Fruit fly (Drosophila melanogaster) whole organism, embryonic: ENCODE measurements around the gene CG9568.

Experiments used
- Abd-B ChIP-seq: fragments of 200-800 bp; sonication (Bioruptor generic); optimal IDR thresholded peaks from 2 replicates; lab custom pipeline; 2018; ENCODE audit warnings: missing biosample characterization, mild to moderate bottlenecking, missing genetic modification characterization, moderate library complexity
- Awh ChIP-seq: fragments of 200-800 bp; sonication (Bioruptor generic); IDR thresholded peaks from 2 replicates; pipeline ENCODE4, ENCODE4 v1.3.6; 2022; ENCODE audit warnings: missing biosample characterization, missing genetic modification characterization
- CG10959 ChIP-seq: fragments of 200-800 bp; sonication (Bioruptor generic); IDR thresholded peaks from 2 replicates; pipeline ENCODE4 v1.3.6; 2022; ENCODE audit warnings: missing biosample characterization, missing genetic modification characterization
- CG11398 ChIP-seq: fragments of 200-800 bp; sonication (Bioruptor generic); optimal IDR thresholded peaks from 2 replicates; lab custom pipeline; 2016; ENCODE audit warnings: missing biosample characterization, missing genetic modification characterization
- CG14441 ChIP-seq: fragments of 200-800 bp; sonication (Bioruptor generic); IDR thresholded peaks from 2 replicates; pipeline ENCODE4 v1.3.6; 2022; ENCODE audit warnings: missing biosample characterization, missing genetic modification characterization
- CG14667 ChIP-seq: fragments of 200-800 bp; sonication (Bioruptor generic); IDR thresholded peaks from 2 replicates; pipeline ENCODE4 v1.3.6; 2022; ENCODE audit warnings: missing biosample characterization, missing genetic modification characterization
- CG15269 ChIP-seq: fragments of 200-800 bp; sonication (Bioruptor generic); optimal IDR thresholded peaks from 2 replicates; lab custom pipeline; 2018; ENCODE audit warnings: missing biosample characterization, mild to moderate bottlenecking, missing genetic modification characterization, moderate library complexity
- CG1602 ChIP-seq: fragments of 200-800 bp; sonication (Bioruptor generic); optimal IDR thresholded peaks from 3 replicates; lab custom pipeline; 2016; ENCODE audit warnings: missing biosample characterization, missing genetic modification characterization
- CG16863 ChIP-seq: fragments of 200-800 bp; sonication (Bioruptor generic); optimal IDR thresholded peaks from 3 replicates; lab custom pipeline; 2016; ENCODE audit warnings: missing biosample characterization, missing genetic modification characterization
- CG2129 ChIP-seq: fragments of 200-800 bp; sonication (Bioruptor generic); IDR thresholded peaks from 2 replicates; pipeline ENCODE4 v1.3.6; 2022; ENCODE audit warnings: missing biosample characterization, missing genetic modification characterization; ENCODE audit not compliant: partially characterized antibody
- CG32532 ChIP-seq: fragments of 200-800 bp; sonication (Bioruptor generic); IDR thresholded peaks from 2 replicates; pipeline ENCODE4 v1.3.6; 2022; ENCODE audit warnings: missing biosample characterization, missing genetic modification characterization
- CG33213 ChIP-seq: fragments of 200-800 bp; sonication (Bioruptor generic); optimal IDR thresholded peaks from 3 replicates; lab custom pipeline; 2016; ENCODE audit warnings: missing biosample characterization, missing genetic modification characterization
- CG6272 ChIP-seq: fragments of 200-800 bp; sonication (Bioruptor generic); IDR thresholded peaks from 2 replicates; pipeline ENCODE4 v1.3.6; 2022; ENCODE audit warnings: missing biosample characterization, missing genetic modification characterization
- CG7357 ChIP-seq: fragments of 200-800 bp; sonication (Bioruptor generic); IDR thresholded peaks from 3 replicates; pipeline ENCODE4 v1.3.6; 2022; ENCODE audit warnings: missing biosample characterization, missing genetic modification characterization
- CG8089 ChIP-seq: fragments of 200-800 bp; sonication (Bioruptor generic); optimal IDR thresholded peaks from 3 replicates; lab custom pipeline; 2016; ENCODE audit warnings: missing biosample characterization, missing genetic modification characterization
- CG8359 ChIP-seq: fragments of 200-800 bp; sonication (Bioruptor generic); optimal IDR thresholded peaks from 2 replicates; lab custom pipeline; 2017; ENCODE audit warnings: missing biosample characterization, mild to moderate bottlenecking, missing genetic modification characterization, borderline replicate concordance
- CG9932 ChIP-seq: fragments of 200-800 bp; sonication (Bioruptor generic); IDR thresholded peaks from 2 replicates; pipeline ENCODE4 v1.3.6; 2022; ENCODE audit warnings: missing biosample characterization, missing genetic modification characterization
- CTCF ChIP-seq: fragments of 200-800 bp; sonication (Bioruptor generic); optimal IDR thresholded peaks from 2 replicates; lab custom pipeline; 2017; ENCODE audit warnings: missing biosample characterization, mild to moderate bottlenecking, missing genetic modification characterization, moderate library complexity
- Ets97D ChIP-seq: fragments of 200-800 bp; sonication (Bioruptor generic); optimal IDR thresholded peaks from 3 replicates; lab custom pipeline; 2016; ENCODE audit warnings: missing biosample characterization, missing genetic modification characterization
- HHEX ChIP-seq: fragments of 200-800 bp; sonication (Bioruptor generic); optimal IDR thresholded peaks from 3 replicates; lab custom pipeline; 2017; ENCODE audit warnings: missing biosample characterization, mild to moderate bottlenecking, missing genetic modification characterization, missing genetic modification reagents
- MBD-R2 ChIP-seq: fragments of 200-800 bp; sonication (Bioruptor generic); IDR thresholded peaks from 2 replicates; pipeline ENCODE4 v1.3.6; 2022; ENCODE audit warnings: missing biosample characterization, missing genetic modification characterization
- MESR4 ChIP-seq: fragments of 200-800 bp; sonication (Bioruptor generic); optimal IDR thresholded peaks from 2 replicates; lab custom pipeline; 2018; ENCODE audit warnings: missing biosample characterization, mild to moderate bottlenecking, missing genetic modification characterization, moderate library complexity
- Mes4 ChIP-seq: fragments of 200-800 bp; sonication (Bioruptor generic); optimal IDR thresholded peaks from 2 replicates; lab custom pipeline; 2016; ENCODE audit warnings: missing biosample characterization, missing genetic modification characterization
- Mrtf ChIP-seq: fragments of 200-800 bp; sonication (Bioruptor generic); IDR thresholded peaks from 3 replicates; pipeline ENCODE4 v1.3.6; 2022; ENCODE audit warnings: missing biosample characterization, missing genetic modification characterization
- NK7.1 ChIP-seq: fragments of 200-800 bp; sonication (Bioruptor generic); optimal IDR thresholded peaks from 3 replicates; lab custom pipeline; 2016; ENCODE audit warnings: missing biosample characterization, missing genetic modification characterization
- Sox100B ChIP-seq: fragments of 200-800 bp; sonication (Bioruptor generic); optimal IDR thresholded peaks from 3 replicates; lab custom pipeline; 2018; ENCODE audit warnings: missing biosample characterization, mild to moderate bottlenecking, missing genetic modification characterization
- Taf1 ChIP-seq: fragments of 200-800 bp; sonication (Bioruptor generic); IDR thresholded peaks from 2 replicates; pipeline ENCODE4 v1.3.6; 2022; ENCODE audit warnings: missing biosample characterization, missing genetic modification characterization
- ase ChIP-seq: fragments of 200-800 bp; sonication (Bioruptor generic); IDR thresholded peaks from 3 replicates; pipeline ENCODE4 v1.3.6; 2022; ENCODE audit warnings: missing biosample characterization, missing genetic modification characterization
- bcd ChIP-seq: fragments of 200-800 bp; sonication (Bioruptor generic); optimal IDR thresholded peaks from 2 replicates; lab custom pipeline; 2017; ENCODE audit warnings: missing biosample characterization, mild to moderate bottlenecking, missing genetic modification characterization
- bowl ChIP-seq: fragments of 200-800 bp; sonication (Bioruptor generic); IDR thresholded peaks from 2 replicates; pipeline ENCODE4 v1.3.6; 2022; ENCODE audit warnings: missing biosample characterization, missing genetic modification characterization
- chinmo ChIP-seq: fragments of 200-800 bp; sonication (Bioruptor generic); IDR thresholded peaks from 4 replicates; pipeline ENCODE4 v1.3.6; 2022; ENCODE audit warnings: missing biosample characterization, missing genetic modification characterization; ENCODE audit not compliant: partially characterized antibody
- dimm ChIP-seq: fragments of 200-800 bp; sonication (Bioruptor generic); IDR thresholded peaks from 2 replicates; pipeline ENCODE4 v1.3.6; 2022; ENCODE audit warnings: missing biosample characterization, missing genetic modification characterization
- en ChIP-seq: fragments of 200-800 bp; sonication (Bioruptor generic); optimal IDR thresholded peaks from 2 replicates; lab custom pipeline; 2016; ENCODE audit warnings: missing biosample characterization, missing genetic modification characterization
- gcm2 ChIP-seq: fragments of 200-800 bp; sonication (Bioruptor generic); optimal IDR thresholded peaks from 2 replicates; lab custom pipeline; 2016; ENCODE audit warnings: missing biosample characterization, missing genetic modification characterization
- gfzf ChIP-seq: fragments of 200-800 bp; sonication (Bioruptor generic); optimal IDR thresholded peaks from 2 replicates; lab custom pipeline; 2016; ENCODE audit warnings: missing biosample characterization, mild to moderate bottlenecking, missing genetic modification characterization, moderate library complexity
- gsb ChIP-seq: fragments of 200-800 bp; sonication (Bioruptor generic); IDR thresholded peaks from 2 replicates; pipeline ENCODE4 v1.3.6; 2022; ENCODE audit warnings: missing biosample characterization, missing genetic modification characterization
- ind ChIP-seq: fragments of 200-800 bp; sonication (Bioruptor generic); optimal IDR thresholded peaks from 3 replicates; lab custom pipeline; 2016; ENCODE audit warnings: missing biosample characterization, missing genetic modification characterization
- inv ChIP-seq: fragments of 200-800 bp; sonication (Bioruptor generic); IDR thresholded peaks from 2 replicates; pipeline ENCODE4 v1.3.6; 2022; ENCODE audit warnings: missing biosample characterization, missing genetic modification characterization; ENCODE audit not compliant: partially characterized antibody
- klu ChIP-seq: fragments of 200-800 bp; sonication (Bioruptor generic); IDR thresholded peaks from 2 replicates; pipeline ENCODE4 v1.3.6; 2022; ENCODE audit warnings: missing biosample characterization, missing genetic modification characterization
- lab ChIP-seq: fragments of 200-800 bp; sonication (Bioruptor generic); optimal IDR thresholded peaks from 3 replicates; lab custom pipeline; 2017; ENCODE audit warnings: missing biosample characterization, missing genetic modification characterization, mild to moderate bottlenecking, moderate library complexity, missing genetic modification reagents
- mirr ChIP-seq: fragments of 200-800 bp; sonication (Bioruptor generic); optimal IDR thresholded peaks from 3 replicates; lab custom pipeline; 2018; ENCODE audit warnings: missing biosample characterization, mild to moderate bottlenecking, missing genetic modification characterization
- nerfin-2 ChIP-seq: fragments of 200-800 bp; sonication (Bioruptor generic); IDR thresholded peaks from 2 replicates; pipeline ENCODE4 v1.3.6; 2022; ENCODE audit warnings: missing biosample characterization, missing genetic modification characterization; ENCODE audit not compliant: partially characterized antibody
- pan ChIP-seq, 4 experiments: fragments of >200 bp in 3 of 4; fragments of 200-800 bp in 1 of 4; sonication (Bioruptor generic) in 1 of 4; optimal IDR thresholded peaks in 3 of 4; IDR thresholded peaks in 1 of 4; 2 replicates each; pipeline versions ENCODE4 v1.3.6 to Lab custom; 2017 to 2022; ENCODE audit warnings: missing biosample characterization in 2 of 4, missing genetic modification characterization in 2 of 4, mixed read lengths in 1 of 4
- prd ChIP-seq, 3 experiments: fragments of >200 bp in 2 of 3; fragments of 200-800 bp in 1 of 3; sonication (Bioruptor generic) in 1 of 3; optimal IDR thresholded peaks in 2 of 3; IDR thresholded peaks in 1 of 3; 2 replicates in 2 of 3; 3 replicates in 1 of 3; pipeline versions ENCODE4 v1.3.6 to Lab custom; 2017 to 2022; ENCODE audit warnings: missing biosample characterization in 1 of 3, missing genetic modification characterization in 1 of 3
- sqz ChIP-seq: fragments of 200-800 bp; sonication (Bioruptor generic); optimal IDR thresholded peaks from 3 replicates; lab custom pipeline; 2018; ENCODE audit warnings: missing biosample characterization, mild to moderate bottlenecking, missing genetic modification characterization
- tap ChIP-seq: fragments of 200-800 bp; optimal IDR thresholded peaks from 3 replicates; lab custom pipeline; 2019; ENCODE audit warnings: missing biosample characterization, mild to moderate bottlenecking, missing genetic modification characterization, moderate library complexity
- unc-4 ChIP-seq: fragments of 200-800 bp; sonication (Bioruptor generic); IDR thresholded peaks from 2 replicates; pipeline ENCODE4 v1.3.6; 2022; ENCODE audit warnings: missing biosample characterization, missing genetic modification characterization; ENCODE audit not compliant: partially characterized antibody
- usp ChIP-seq: fragments of >200 bp; optimal IDR thresholded peaks from 2 replicates; lab custom pipeline; 2017; ENCODE audit warnings: missing biosample characterization, missing genetic modification characterization
- zfh1 ChIP-seq: fragments of 200-800 bp; sonication (Bioruptor generic); IDR thresholded peaks from 3 replicates; pipeline ENCODE4 v1.3.6; 2022; ENCODE audit warnings: missing biosample characterization, missing genetic modification characterization

The CG9568 gene

dm6 chr2L:8984614-8985318 is 25.6 kb upstream of the CG9568 start, which contains the start of gene CG13101 (continued):
- TF ChIP-seq CG8359 (GFP tag; lab: Kevin White, UChicago) (peak; percentile 79), CG10959 (peak; percentile 85), CG16863 (GFP tag; lab: Kevin White, UChicago) (peak; percentile 85), CG11398 (peak; percentile 54), ase (GFP tag; lab: Robert Waterston, UW) (peak; percentile 92), CG9932 (GFP tag; lab: Robert Waterston, UW) (peak; percentile 93), CG6272 (GFP tag; lab: Robert Waterston, UW) (no peak; the same call in none of the 2 replicates), CTCF (GFP tag; lab: Kevin White, UChicago) (peak; percentile 50), klu (GFP tag; lab: Robert Waterston, UW) (peak; percentile 93), Taf1 (GFP tag; lab: Robert Waterston, UW) (peak; percentile 85), inv (no peak), CG14441 (GFP tag; lab: Robert Waterston, UW) (peak; percentile 93), gsb (peak; percentile 89), Ets97D (peak; percentile 53), unc-4 (GFP tag; lab: Robert Waterston, UW) (no peak), NK7.1 (peak; percentile 72), CG32532 (GFP tag; lab: Robert Waterston, UW) (peak; percentile 97), HHEX (GFP tag; lab: Kevin White, UChicago) (peak; percentile 89), Awh (peak; percentile 95), lab (peak; percentile 96), pan (optimal IDR thresholded peaks at IDR 0.05; lab: Kevin White, UChicago) (no peak), pan (GFP tag; optimal IDR thresholded peaks at IDR 0.05 in 1 of 2, IDR thresholded peaks at IDR 0.05 in 1 of 2) (peak in 1 of 2 experiments; percentile 98), CG33213 (GFP tag; lab: Kevin White, UChicago) (peak; percentile 56), CG7357 (peak; percentile 83; the same call in 2 of the 3 replicates), CG15269 (peak; percentile 95), en (GFP tag; lab: Kevin White, UChicago) (peak; percentile 68), dimm (GFP tag; lab: Robert Waterston, UW) (peak; percentile 72), usp (no peak), Mrtf (GFP tag; lab: Robert Waterston, UW) (peak; percentile 90; the same call in 2 of the 3 replicates), Abd-B (GFP tag; lab: Kevin White, UChicago) (peak; percentile 86), Mes4 (peak; percentile 71), bowl (GFP tag; lab: Robert Waterston, UW) (peak; percentile 86), prd (optimal IDR thresholded peaks at IDR 0.05; lab: Kevin White, UChicago) (no peak), prd (GFP tag; IDR thresholded peaks at IDR 0.05; lab: Robert Waterston, UW) (peak; percentile 94), Sox100B (GFP tag; lab: Kevin White, UChicago) (peak; percentile 89), CG1602 (GFP tag; lab: Kevin White, UChicago) (peak; percentile 81), bcd (GFP tag; lab: Kevin White, UChicago) (peak; percentile 92), sqz (GFP tag; lab: Kevin White, UChicago) (peak; percentile 92), gcm2 (GFP tag; lab: Kevin White, UChicago) (peak; percentile 60), MBD-R2 (GFP tag; lab: Robert Waterston, UW) (peak; percentile 74; the same call in 1 of the 2 replicates), zfh1 (GFP tag; lab: Robert Waterston, UW) (peak; percentile 94), CG8089 (peak; percentile 63), gfzf (no peak), CG2129 (no peak), mirr (GFP tag; lab: Kevin White, UChicago) (no peak), ind (GFP tag; lab: Kevin White, UChicago) (peak; percentile 90), MESR4 (peak; percentile 42), chinmo (GFP tag; lab: Robert Waterston, UW) (0 out of 4 replicates have a peak, but pooled peaks have one; percentile 65), tap (tag; lab: Kevin White, UChicago) (peak; percentile 91), nerfin-2 (GFP tag; lab: Robert Waterston, UW) (no peak), CG14667 (peak; percentile 89)
